Worm (Caenorhabditis elegans) whole organism, young adult: Measurements from ENCODE around the gene glb-11.

ENCODE experiments used
- F33H1.4 ChIP-seq: fragments of 200-800 bp; sonication (Bioruptor generic); IDR thresholded peaks from 2 replicates; pipeline ENCODE4 v1.3.6; 2022; ENCODE audit warnings: missing genetic modification reagents, missing genetic modification characterization, missing compliant biosample characterization
- F57C9.4 ChIP-seq: sonication (generic microtip); optimal IDR thresholded peaks from 2 replicates; lab custom pipeline; 2017; ENCODE audit warnings: mild to moderate bottlenecking, missing genetic modification characterization, missing compliant biosample characterization
- bed-2 ChIP-seq: fragments of 200-800 bp; sonication (Bioruptor generic); IDR thresholded peaks from 2 replicates; pipeline ENCODE4 v1.3.6; 2022; ENCODE audit warnings: missing genetic modification reagents, missing genetic modification characterization, missing compliant biosample characterization
- lin-26 ChIP-seq: fragments of 200-800 bp; sonication (Bioruptor generic); IDR thresholded peaks from 2 replicates; pipeline ENCODE4 v1.3.6; 2022; ENCODE audit warnings: missing genetic modification reagents, missing genetic modification characterization, missing compliant biosample characterization
- somi-1 ChIP-seq: fragments of 200-800 bp; sonication (Bioruptor generic); optimal IDR thresholded peaks from 2 replicates; lab custom pipeline; 2018; ENCODE audit warnings: mild to moderate bottlenecking, missing genetic modification characterization, missing compliant biosample characterization
- tbp1 ChIP-seq: fragments of 200-800 bp; sonication (Bioruptor generic); optimal IDR thresholded peaks from 2 replicates; lab custom pipeline; 2018; ENCODE audit warnings: mild to moderate bottlenecking, missing genetic modification characterization, missing compliant biosample characterization

DNA sequence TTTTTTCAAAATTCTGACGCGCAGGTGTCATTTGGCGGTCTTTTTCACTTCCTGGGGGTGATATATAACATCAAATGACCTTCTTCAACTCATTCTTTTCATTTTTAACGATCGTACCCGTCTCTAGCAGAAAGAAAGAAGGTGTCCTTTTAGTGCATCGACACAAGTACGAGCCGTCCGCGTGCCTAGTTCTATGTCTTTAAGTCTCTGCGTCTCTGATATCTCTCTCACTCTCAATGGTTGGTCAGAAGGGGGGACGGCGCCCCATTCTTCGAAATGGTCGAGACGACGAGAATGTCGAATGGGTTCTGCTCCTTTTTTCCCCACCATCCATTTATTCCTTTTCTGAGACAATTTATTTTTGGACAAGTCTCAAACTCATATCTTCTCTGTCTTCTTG is 36.3 kb downstream of the glb-11 start:
- TF ChIP-seq bed-2 (GFP tag; lab: Robert Waterston, UW) (no peak), somi-1 (no peak), F57C9.4 (no peak), tbp1 (no peak), F33H1.4 (no peak), lin-26 (GFP tag; lab: Robert Waterston, UW) (no peak)
